Fruit fly (Drosophila melanogaster): ENCODE measurements around the gene ClpX.

DNA sequence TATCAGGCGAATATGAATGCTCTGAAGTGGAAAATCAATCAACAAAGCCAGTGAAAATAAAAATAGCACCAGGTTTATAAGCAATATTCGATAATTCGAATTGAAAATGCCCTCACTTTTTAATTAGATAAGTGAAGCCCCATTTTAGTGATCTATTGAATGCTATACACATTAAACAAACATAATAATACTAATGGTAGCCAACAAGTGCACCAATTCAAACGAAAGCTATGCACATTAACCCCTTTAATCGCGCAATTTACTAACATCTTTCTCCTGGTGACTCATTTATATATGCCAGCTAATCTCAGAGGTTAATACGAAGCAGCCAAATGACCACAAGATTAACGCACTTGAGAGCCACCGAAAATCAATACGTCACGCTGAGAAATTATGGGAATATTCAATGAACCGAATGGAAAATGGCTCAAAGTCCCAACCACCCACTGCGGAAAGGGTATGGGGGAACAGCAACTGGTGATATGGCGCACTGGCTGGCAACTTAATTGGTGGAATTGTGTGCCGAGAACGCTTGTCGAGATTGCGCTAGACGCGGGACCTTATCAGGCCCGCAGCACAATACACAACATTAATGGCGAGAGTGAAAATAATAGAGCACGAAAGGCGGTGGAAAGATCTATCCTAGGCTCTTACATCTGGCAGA, 44.0 kb downstream of the ClpX start:
- TF ChIP-seq Sox15 (GFP tag; optimal IDR thresholded peaks at IDR 0.05) (no peak), Sox102F (GFP tag; optimal IDR thresholded peaks at IDR 0.05) (no peak), CG6163 (GFP tag; IDR thresholded peaks at IDR 0.05) (no peak), CG32006 (GFP tag; optimal IDR thresholded peaks at IDR 0.05) (no peak), CG16779 (tag; optimal IDR thresholded peaks at IDR 0.05) (peak; percentile 35), cyc (GFP tag; optimal IDR thresholded peaks at IDR 0.05) (no peak), Blimp-1 (GFP tag; optimal IDR thresholded peaks at IDR 0.05) (no peak), Met (GFP tag; optimal IDR thresholded peaks at IDR 0.05) (peak; percentile 39), Lpt (GFP tag; optimal IDR thresholded peaks at IDR 0.05) (no peak)

All from whole organism, prepupa.